Fruit fly (Drosophila melanogaster) whole organism, embryonic: Measurements from ENCODE around the gene CAH7.
A peak's percentile ranks its signal among the peaks of the same experiment; 100 is the strongest.

Experiments used
- B-H1 ChIP-seq: fragments of 200-800 bp; sonication (Bioruptor generic); IDR thresholded peaks from 3 replicates; pipeline ENCODE4 v1.3.6; 2022; ENCODE audit warnings: missing biosample characterization, missing genetic modification characterization
- Bgb ChIP-seq: fragments of 200-800 bp; sonication (Bioruptor generic); IDR thresholded peaks from 2 replicates; pipeline ENCODE4 v1.3.6; 2022; ENCODE audit warnings: missing biosample characterization, missing genetic modification characterization; ENCODE audit not compliant: partially characterized antibody
- CG11247 ChIP-seq: fragments of 200-800 bp; sonication (Bioruptor generic); IDR thresholded peaks from 2 replicates; pipeline ENCODE4 v1.3.6; 2022; ENCODE audit warnings: missing biosample characterization, missing genetic modification characterization
- CG12155 ChIP-seq: fragments of 200-800 bp; sonication (Bioruptor generic); optimal IDR thresholded peaks from 3 replicates; lab custom pipeline; 2016; ENCODE audit warnings: missing biosample characterization, missing genetic modification characterization
- CG1233 ChIP-seq: fragments of 200-800 bp; sonication (Bioruptor generic); optimal IDR thresholded peaks from 4 replicates; lab custom pipeline; 2018; ENCODE audit warnings: missing biosample characterization, mild to moderate bottlenecking, missing genetic modification characterization
- CG14667 ChIP-seq: fragments of 200-800 bp; sonication (Bioruptor generic); IDR thresholded peaks from 2 replicates; pipeline ENCODE4 v1.3.6; 2022; ENCODE audit warnings: missing biosample characterization, missing genetic modification characterization
- CG17829 ChIP-seq: fragments of 200-800 bp; optimal IDR thresholded peaks from 2 replicates; lab custom pipeline; 2019; ENCODE audit warnings: missing biosample characterization, mild to moderate bottlenecking, missing genetic modification characterization, moderate library complexity
- CG18476 ChIP-seq: fragments of 200-800 bp; sonication (Bioruptor generic); optimal IDR thresholded peaks from 2 replicates; lab custom pipeline; 2016; ENCODE audit warnings: missing biosample characterization, mild to moderate bottlenecking, missing genetic modification characterization
- CG30403 ChIP-seq: fragments of 200-800 bp; sonication (Bioruptor generic); optimal IDR thresholded peaks from 3 replicates; lab custom pipeline; 2016; ENCODE audit warnings: missing biosample characterization, missing genetic modification characterization
- CG32772 ChIP-seq: fragments of 200-800 bp; sonication (Bioruptor generic); IDR thresholded peaks from 2 replicates; pipeline ENCODE4 v1.3.6; 2022; ENCODE audit warnings: missing biosample characterization, missing genetic modification characterization
- CG3838 ChIP-seq: fragments of 200-800 bp; sonication (Bioruptor generic); optimal IDR thresholded peaks from 3 replicates; lab custom pipeline; 2016; ENCODE audit warnings: missing biosample characterization, missing genetic modification characterization
- CG4360 ChIP-seq: fragments of 200-800 bp; sonication (Bioruptor generic); IDR thresholded peaks from 2 replicates; pipeline ENCODE4 v1.3.6; 2022; ENCODE audit warnings: missing biosample characterization, missing genetic modification characterization
- CG43689 ChIP-seq: fragments of 200-800 bp; sonication (Bioruptor generic); IDR thresholded peaks from 2 replicates; pipeline ENCODE4 v1.3.6; 2022; ENCODE audit warnings: missing biosample characterization, missing genetic modification characterization
- CG4854 ChIP-seq: fragments of 200-800 bp; sonication (Bioruptor generic); optimal IDR thresholded peaks from 2 replicates; lab custom pipeline; 2016; ENCODE audit warnings: missing biosample characterization, missing genetic modification characterization, inconsistent platforms
- CG6272 ChIP-seq: fragments of 200-800 bp; sonication (Bioruptor generic); IDR thresholded peaks from 2 replicates; pipeline ENCODE4 v1.3.6; 2022; ENCODE audit warnings: missing biosample characterization, missing genetic modification characterization
- CG6791 ChIP-seq: fragments of 200-800 bp; sonication (Bioruptor generic); IDR thresholded peaks from 3 replicates; pipeline ENCODE4 v1.3.6; 2022; ENCODE audit warnings: missing biosample characterization, missing genetic modification characterization; ENCODE audit not compliant: partially characterized antibody
- CG8478 ChIP-seq: fragments of >200 bp; optimal IDR thresholded peaks from 2 replicates; lab custom pipeline; 2018
- CG8765 ChIP-seq: fragments of 200-800 bp; sonication (Bioruptor generic); IDR thresholded peaks from 2 replicates; pipeline ENCODE4 v1.3.6; 2022; ENCODE audit warnings: missing biosample characterization, missing genetic modification characterization
- CHES-1-like ChIP-seq: fragments of 200-800 bp; sonication (Bioruptor generic); optimal IDR thresholded peaks from 2 replicates; lab custom pipeline; 2016; ENCODE audit warnings: missing biosample characterization, missing genetic modification characterization
- CTCF ChIP-seq: fragments of 200-800 bp; sonication (Bioruptor generic); optimal IDR thresholded peaks from 2 replicates; lab custom pipeline; 2017; ENCODE audit warnings: missing biosample characterization, mild to moderate bottlenecking, missing genetic modification characterization, moderate library complexity
- Dad ChIP-seq: fragments of 200-800 bp; sonication (Bioruptor generic); optimal IDR thresholded peaks from 3 replicates; lab custom pipeline; 2016; ENCODE audit warnings: missing biosample characterization, missing genetic modification characterization
- Deaf1 ChIP-seq: fragments of 200-800 bp; optimal IDR thresholded peaks from 3 replicates; lab custom pipeline; 2019; ENCODE audit warnings: missing biosample characterization, mild to moderate bottlenecking, missing genetic modification characterization, moderate library complexity
- Dref ChIP-seq: fragments of 200-800 bp; sonication (Bioruptor generic); IDR thresholded peaks from 2 replicates; pipeline ENCODE4 v1.3.6; 2022; ENCODE audit warnings: missing biosample characterization, missing genetic modification characterization
- Drgx ChIP-seq: fragments of 200-800 bp; sonication (Bioruptor generic); IDR thresholded peaks from 2 replicates; pipeline ENCODE4 v1.3.6; 2022; ENCODE audit warnings: missing biosample characterization, missing genetic modification characterization
- Ets65A ChIP-seq: fragments of 200-800 bp; sonication (Bioruptor generic); peaks from one replicate; lab custom pipeline; 2016; ENCODE audit warnings: missing biosample characterization, missing genetic modification characterization
- Hr39 ChIP-seq: fragments of >200 bp; optimal IDR thresholded peaks from 2 replicates; lab custom pipeline; 2017
- Kr ChIP-seq: fragments of 200-800 bp; sonication (Bioruptor generic); optimal IDR thresholded peaks from 2 replicates; lab custom pipeline; 2017; ENCODE audit warnings: missing biosample characterization, mild to moderate bottlenecking, missing genetic modification characterization
- MESR4 ChIP-seq: fragments of 200-800 bp; sonication (Bioruptor generic); optimal IDR thresholded peaks from 2 replicates; lab custom pipeline; 2018; ENCODE audit warnings: missing biosample characterization, mild to moderate bottlenecking, missing genetic modification characterization, moderate library complexity
- MTF-1 ChIP-seq: fragments of 200-800 bp; sonication (Bioruptor generic); optimal IDR thresholded peaks from 2 replicates; lab custom pipeline; 2018; ENCODE audit warnings: missing biosample characterization, mild to moderate bottlenecking, missing genetic modification characterization, borderline replicate concordance
- NC2α ChIP-seq: fragments of 200-800 bp; sonication (Bioruptor generic); optimal IDR thresholded peaks from 2 replicates; lab custom pipeline; 2016; ENCODE audit warnings: missing biosample characterization, missing genetic modification characterization
- amos ChIP-seq: fragments of 200-800 bp; sonication (Bioruptor generic); IDR thresholded peaks from 2 replicates; pipeline ENCODE4 v1.3.6; 2022; ENCODE audit warnings: missing biosample characterization, missing genetic modification characterization; ENCODE audit not compliant: partially characterized antibody
- ara ChIP-seq: fragments of 200-800 bp; sonication (Bioruptor generic); IDR thresholded peaks from 2 replicates; pipeline ENCODE4 v1.3.6; 2022; ENCODE audit warnings: missing biosample characterization, missing genetic modification characterization
- az2 ChIP-seq: fragments of 200-800 bp; sonication (Bioruptor generic); optimal IDR thresholded peaks from 3 replicates; lab custom pipeline; 2016; ENCODE audit warnings: missing biosample characterization, missing genetic modification characterization
- btn ChIP-seq: fragments of 200-800 bp; sonication (Bioruptor generic); optimal IDR thresholded peaks from 2 replicates; lab custom pipeline; 2016; ENCODE audit warnings: missing biosample characterization, missing genetic modification characterization
- cg ChIP-seq: fragments of 200-800 bp; sonication (Bioruptor generic); optimal IDR thresholded peaks from 3 replicates; lab custom pipeline; 2019; ENCODE audit warnings: missing biosample characterization, mild to moderate bottlenecking, missing genetic modification characterization, moderate library complexity
- croc ChIP-seq: fragments of 200-800 bp; sonication (Bioruptor generic); conservative IDR thresholded peaks from 3 replicates; pipeline ENCODE4 v1.3.6; 2022; ENCODE audit warnings: missing biosample characterization, missing genetic modification characterization
- esg ChIP-seq: fragments of 200-800 bp; sonication (Bioruptor generic); conservative IDR thresholded peaks from 2 replicates; pipeline ENCODE4 v1.3.6; 2022; ENCODE audit warnings: missing biosample characterization, missing genetic modification characterization
- gcm ChIP-seq: fragments of 200-800 bp; sonication (Bioruptor generic); optimal IDR thresholded peaks from 2 replicates; lab custom pipeline; 2019; ENCODE audit warnings: missing biosample characterization, mild to moderate bottlenecking, missing genetic modification characterization, moderate library complexity
- hkb ChIP-seq, 2 experiments: fragments of 200-800 bp in 1 of 2; fragments of >200 bp in 1 of 2; sonication (Bioruptor generic) in 1 of 2; IDR thresholded peaks in 1 of 2; optimal IDR thresholded peaks in 1 of 2; 2 replicates each; pipeline versions ENCODE4 v1.3.6 to Lab custom; 2017 to 2022; ENCODE audit warnings: missing biosample characterization in 1 of 2, missing genetic modification characterization in 1 of 2
- hth ChIP-seq: fragments of >200 bp; optimal IDR thresholded peaks from 2 replicates; lab custom pipeline; 2017; ENCODE audit warnings: inconsistent platforms
- jing ChIP-seq: fragments of 200-800 bp; sonication (Bioruptor generic); optimal IDR thresholded peaks from 2 replicates; lab custom pipeline; 2018; ENCODE audit warnings: missing biosample characterization, mild to moderate bottlenecking, missing genetic modification characterization
- lmd ChIP-seq: fragments of 200-800 bp; sonication (Bioruptor generic); IDR thresholded peaks from 2 replicates; pipeline ENCODE4 v1.3.6; 2022; ENCODE audit warnings: missing biosample characterization, missing genetic modification characterization
- nmo ChIP-seq: fragments of 200-800 bp; sonication (Bioruptor generic); optimal IDR thresholded peaks from 2 replicates; lab custom pipeline; 2018; ENCODE audit warnings: missing biosample characterization, mild to moderate bottlenecking, missing genetic modification characterization, moderate library complexity
- pum ChIP-seq: fragments of 200-800 bp; sonication (Bioruptor generic); optimal IDR thresholded peaks from 2 replicates; lab custom pipeline; 2016; ENCODE audit warnings: missing biosample characterization, missing genetic modification characterization
- sisA ChIP-seq: fragments of 200-800 bp; sonication (Bioruptor generic); IDR thresholded peaks from 2 replicates; pipeline ENCODE4 v1.3.6; 2022; ENCODE audit warnings: missing biosample characterization, missing genetic modification characterization
- tll ChIP-seq, 2 experiments: fragments of 200-800 bp in 1 of 2; fragments of >200 bp in 1 of 2; sonication (Bioruptor generic) in 1 of 2; optimal IDR thresholded peaks; 2 replicates each; lab custom pipeline; 2017 to 2019; ENCODE audit warnings: missing biosample characterization in 2 of 2, missing genetic modification characterization in 2 of 2, mild to moderate bottlenecking in 1 of 2, moderate library complexity in 1 of 2
- tup ChIP-seq: fragments of 200-800 bp; sonication (Bioruptor generic); optimal IDR thresholded peaks from 2 replicates; lab custom pipeline; 2016; ENCODE audit warnings: missing biosample characterization, mild to moderate bottlenecking, missing genetic modification characterization, moderate library complexity
- unpg ChIP-seq: fragments of 200-800 bp; sonication (Bioruptor generic); optimal IDR thresholded peaks from 3 replicates; lab custom pipeline; 2018; ENCODE audit warnings: missing biosample characterization, mild to moderate bottlenecking, missing genetic modification characterization, moderate library complexity
- wdn ChIP-seq: fragments of 200-800 bp; sonication (Bioruptor generic); IDR thresholded peaks from 2 replicates; pipeline ENCODE4 v1.3.6; 2022; ENCODE audit warnings: missing biosample characterization, missing genetic modification characterization
- z ChIP-seq: fragments of 200-800 bp; sonication (Bioruptor generic); IDR thresholded peaks from 3 replicates; pipeline ENCODE4 v1.3.6; 2022; ENCODE audit warnings: missing biosample characterization, missing genetic modification characterization

Gene CAH7

DNA sequence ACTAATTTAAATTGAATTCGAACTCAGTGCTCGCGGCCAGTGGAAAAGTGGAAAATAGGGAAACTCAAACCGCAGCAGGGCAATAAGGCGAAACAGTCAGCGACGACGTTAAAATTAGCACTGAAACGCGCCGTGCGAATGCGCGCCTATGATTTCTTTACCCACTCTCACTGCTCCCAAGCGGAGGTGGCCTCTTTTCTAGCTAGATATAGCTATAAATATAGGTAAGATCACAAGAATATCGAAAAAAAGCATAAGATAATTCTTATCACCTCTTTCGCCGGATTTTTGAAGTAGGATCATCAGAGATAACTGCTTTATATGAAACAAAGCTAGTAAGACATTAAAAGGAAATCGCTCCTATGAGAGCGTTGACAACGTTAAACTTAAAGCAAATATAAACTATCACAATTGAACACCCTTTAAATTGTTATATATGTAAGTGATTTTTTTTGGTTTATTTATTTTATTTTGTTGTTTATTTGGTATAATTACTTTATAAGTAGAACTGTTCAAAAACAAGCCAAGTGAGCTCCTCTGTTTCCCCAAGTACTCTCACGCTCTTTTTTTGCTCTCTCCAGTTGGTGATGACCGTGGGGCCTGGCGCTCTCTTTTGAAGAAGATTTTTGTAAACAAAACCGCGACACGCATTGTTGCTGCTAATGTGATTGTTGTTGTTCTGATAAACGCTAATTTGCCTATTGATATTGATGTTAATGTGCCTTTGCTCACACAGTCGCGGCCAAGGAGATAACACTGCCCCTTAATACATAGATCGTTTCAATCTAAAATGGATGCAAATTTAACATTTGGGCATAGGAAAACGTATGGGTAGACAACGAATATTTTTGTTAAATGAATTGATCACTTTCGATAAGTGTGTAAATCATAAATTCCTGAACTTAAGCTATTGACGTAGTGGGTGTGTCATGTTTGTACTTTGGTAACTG, 27.9 kb downstream of the CAH7 start, which contains the start of gene tws (continued):
- no peak for TF ChIP-seq CG8478
- TF ChIP-seq Dad (GFP tag; lab: Kevin White, UChicago): no peak
- TF ChIP-seq lmd (GFP tag; lab: Robert Waterston, UW): peak; percentile 51
- peak; percentile 39; the same call in 1 of the 2 replicates for TF ChIP-seq Drgx (GFP tag; lab: Robert Waterston, UW)
- TF ChIP-seq gcm (GFP tag; lab: Kevin White, UChicago): peak; percentile 18
- TF ChIP-seq NC2α (GFP tag; lab: Kevin White, UChicago): no peak
- no peak for TF ChIP-seq jing (GFP tag; lab: Kevin White, UChicago)
- TF ChIP-seq CG32772 (GFP tag; lab: Robert Waterston, UW): no peak
- no peak; the same call in 1 of the 2 replicates for TF ChIP-seq CG43689
- no peak for TF ChIP-seq CG14667
- no peak for TF ChIP-seq btn (GFP tag; lab: Kevin White, UChicago)
- peak; percentile 46; the same call in 1 of the 2 replicates for TF ChIP-seq Bgb
- no peak for TF ChIP-seq CG12155
- TF ChIP-seq nmo (GFP tag; lab: Kevin White, UChicago): peak; percentile 23
- TF ChIP-seq z: no peak
- no peak for TF ChIP-seq cg
- no peak; the same call in 2 of the 3 replicates for TF ChIP-seq B-H1
- TF ChIP-seq hkb (optimal IDR thresholded peaks at IDR 0.05; lab: Kevin White, UChicago): no peak
- peak; percentile 77 for TF ChIP-seq hkb (GFP tag; IDR thresholded peaks at IDR 0.05; lab: Robert Waterston, UW)
- TF ChIP-seq CG4854: no peak
- TF ChIP-seq pum (GFP tag; lab: Kevin White, UChicago): no peak
- TF ChIP-seq CG6272: no peak
- no peak for TF ChIP-seq CG8765
- no peak for TF ChIP-seq esg (GFP tag; lab: Robert Waterston, UW)
- no peak for TF ChIP-seq CG11247 (GFP tag; lab: Robert Waterston, UW)
- no peak; the same call in 1 of the 2 replicates for TF ChIP-seq amos (GFP tag; lab: Robert Waterston, UW)
- peak; percentile 71 for TF ChIP-seq CG4360 (GFP tag; lab: Robert Waterston, UW)
- TF ChIP-seq CG1233 (GFP tag; lab: Kevin White, UChicago): peak; percentile 36
- TF ChIP-seq wdn: peak; percentile 58
- TF ChIP-seq CG6791 (GFP tag; lab: Robert Waterston, UW): 0 out of 3 replicates have a peak, but pooled peaks have one; percentile 37
- no peak for TF ChIP-seq Kr (GFP tag; lab: Kevin White, UChicago)
- peak; percentile 24 for TF ChIP-seq Deaf1 (tag; lab: Kevin White, UChicago)
- peak; percentile 22 for TF ChIP-seq CG17829
- peak; percentile 66 for TF ChIP-seq CG3838 (GFP tag; lab: Kevin White, UChicago)
- TF ChIP-seq unpg (GFP tag; lab: Kevin White, UChicago): peak; percentile 69
- TF ChIP-seq CTCF (GFP tag; lab: Kevin White, UChicago): peak; percentile 7
- TF ChIP-seq tll (GFP tag; optimal IDR thresholded peaks at IDR 0.05; lab: Kevin White, UChicago): no peak
- TF ChIP-seq CG18476 (GFP tag; lab: Kevin White, UChicago): peak; percentile 18
- no peak for TF ChIP-seq sisA
- TF ChIP-seq CHES-1-like (GFP tag; lab: Kevin White, UChicago): peak; percentile 51
- TF ChIP-seq tup (GFP tag; lab: Kevin White, UChicago): peak; percentile 36
- TF ChIP-seq ara (GFP tag; lab: Robert Waterston, UW): peak; percentile 42; the same call in 1 of the 2 replicates
- no peak for TF ChIP-seq Dref (GFP tag; lab: Robert Waterston, UW)
- peak; percentile 48 for TF ChIP-seq MTF-1 (GFP tag; lab: Kevin White, UChicago)
- peak; percentile 54 for TF ChIP-seq Ets65A (GFP tag; lab: Kevin White, UChicago)
- peak; percentile 14 for TF ChIP-seq MESR4 (GFP tag; lab: Kevin White, UChicago)
- peak; percentile 20 for TF ChIP-seq az2 (GFP tag; lab: Kevin White, UChicago)
- peak; percentile 50 for TF ChIP-seq CG30403 (GFP tag; lab: Kevin White, UChicago)
- no peak for TF ChIP-seq croc (GFP tag; lab: Robert Waterston, UW)
- no peak for TF ChIP-seq Hr39 (lab: Kevin White, UChicago)
- no peak for TF ChIP-seq hth (lab: Kevin White, UChicago)
